Fruit fly (Drosophila melanogaster) whole organism, embryonic: Measurements from ENCODE around the gene Npc2f.

Source experiments
- Atf3 ChIP-seq: fragments of 200-800 bp; sonication (Bioruptor generic); optimal IDR thresholded peaks from 3 replicates; lab custom pipeline; 2016; ENCODE audit warnings: missing biosample characterization, missing genetic modification characterization
- Bdp1 ChIP-seq: fragments of 200-800 bp; sonication (Bioruptor generic); optimal IDR thresholded peaks from 3 replicates; lab custom pipeline; 2016; ENCODE audit warnings: missing biosample characterization, missing genetic modification characterization
- CG10431 ChIP-seq: fragments of 200-800 bp; sonication (Bioruptor generic); optimal IDR thresholded peaks from 3 replicates; lab custom pipeline; 2018; ENCODE audit warnings: missing biosample characterization, mild to moderate bottlenecking, missing genetic modification characterization
- CG11247 ChIP-seq: fragments of 200-800 bp; sonication (Bioruptor generic); IDR thresholded peaks from 2 replicates; pipeline ENCODE4 v1.3.6; 2022; ENCODE audit warnings: missing biosample characterization, missing genetic modification characterization
- CG11456 ChIP-seq: fragments of 200-800 bp; sonication (Bioruptor generic); IDR thresholded peaks from 3 replicates; pipeline ENCODE4 v1.3.6; 2022; ENCODE audit warnings: missing biosample characterization, missing genetic modification characterization
- CG12155 ChIP-seq: fragments of 200-800 bp; sonication (Bioruptor generic); optimal IDR thresholded peaks from 3 replicates; lab custom pipeline; 2016; ENCODE audit warnings: missing biosample characterization, missing genetic modification characterization
- CG12219 ChIP-seq: fragments of 200-800 bp; sonication (Bioruptor generic); optimal IDR thresholded peaks from 3 replicates; lab custom pipeline; 2018; ENCODE audit warnings: missing biosample characterization, mild to moderate bottlenecking, missing genetic modification characterization
- CG12299 ChIP-seq: fragments of 200-800 bp; sonication (Bioruptor generic); optimal IDR thresholded peaks from 2 replicates; lab custom pipeline; 2018; ENCODE audit warnings: missing biosample characterization, mild to moderate bottlenecking, missing genetic modification characterization
- CG13424 ChIP-seq: fragments of 200-800 bp; sonication (Bioruptor generic); optimal IDR thresholded peaks from 2 replicates; lab custom pipeline; 2019; ENCODE audit warnings: missing biosample characterization, mild to moderate bottlenecking, missing genetic modification characterization, moderate library complexity
- CG13624 ChIP-seq: fragments of 200-800 bp; sonication (Bioruptor generic); optimal IDR thresholded peaks from 2 replicates; lab custom pipeline; 2016; ENCODE audit warnings: missing biosample characterization, missing genetic modification characterization
- CG14014 ChIP-seq: fragments of 200-800 bp; sonication (Bioruptor generic); IDR thresholded peaks from 2 replicates; pipeline ENCODE4 v1.3.6; 2022; ENCODE audit warnings: missing biosample characterization, missing genetic modification characterization
- CG15514 ChIP-seq: fragments of 200-800 bp; sonication (Bioruptor generic); optimal IDR thresholded peaks from 3 replicates; lab custom pipeline; 2017; ENCODE audit warnings: missing biosample characterization, missing genetic modification characterization, mild to moderate bottlenecking, moderate library complexity, missing genetic modification reagents
- CG16863 ChIP-seq: fragments of 200-800 bp; sonication (Bioruptor generic); optimal IDR thresholded peaks from 3 replicates; lab custom pipeline; 2016; ENCODE audit warnings: missing biosample characterization, missing genetic modification characterization
- CG17612 ChIP-seq: fragments of 200-800 bp; sonication (Bioruptor generic); IDR thresholded peaks from 2 replicates; pipeline ENCODE4 v1.3.6; 2022; ENCODE audit warnings: missing biosample characterization, missing genetic modification characterization
- CG2120 ChIP-seq: fragments of 200-800 bp; sonication (Bioruptor generic); optimal IDR thresholded peaks from 3 replicates; lab custom pipeline; 2016; ENCODE audit warnings: missing biosample characterization, missing genetic modification characterization
- CG2712 ChIP-seq: fragments of 200-800 bp; optimal IDR thresholded peaks from 3 replicates; lab custom pipeline; 2019; ENCODE audit warnings: missing biosample characterization, mild to moderate bottlenecking, missing genetic modification characterization, moderate library complexity
- CG2875 ChIP-seq: fragments of 200-800 bp; sonication (Bioruptor generic); optimal IDR thresholded peaks from 2 replicates; lab custom pipeline; 2017; ENCODE audit warnings: missing biosample characterization, mild to moderate bottlenecking, missing genetic modification characterization, missing genetic modification reagents
- CG30431 ChIP-seq: fragments of 200-800 bp; sonication (Bioruptor generic); optimal IDR thresholded peaks from 2 replicates; lab custom pipeline; 2017; ENCODE audit warnings: missing biosample characterization, missing genetic modification characterization
- CG31224 ChIP-seq: fragments of 200-800 bp; sonication (Bioruptor generic); IDR thresholded peaks from 2 replicates; pipeline ENCODE4 v1.3.6; 2022; ENCODE audit warnings: missing biosample characterization, missing genetic modification characterization
- CG32767 ChIP-seq: fragments of 200-800 bp; sonication (Bioruptor generic); IDR thresholded peaks from 2 replicates; pipeline ENCODE4 v1.3.6; 2022; ENCODE audit warnings: missing biosample characterization, missing genetic modification characterization
- CG4404 ChIP-seq: fragments of 200-800 bp; sonication (Bioruptor generic); IDR thresholded peaks from 2 replicates; pipeline ENCODE4 v1.3.6; 2022; ENCODE audit warnings: missing biosample characterization, missing genetic modification characterization
- CG6791 ChIP-seq: fragments of 200-800 bp; sonication (Bioruptor generic); IDR thresholded peaks from 3 replicates; pipeline ENCODE4 v1.3.6; 2022; ENCODE audit warnings: missing biosample characterization, missing genetic modification characterization; ENCODE audit not compliant: partially characterized antibody
- CG7928 ChIP-seq: fragments of 200-800 bp; sonication (Bioruptor generic); optimal IDR thresholded peaks from 2 replicates; lab custom pipeline; 2017; ENCODE audit warnings: missing biosample characterization, mild to moderate bottlenecking, missing genetic modification characterization
- CG9876 ChIP-seq: fragments of 200-800 bp; sonication (Bioruptor generic); optimal IDR thresholded peaks from 2 replicates; lab custom pipeline; 2016; ENCODE audit warnings: missing biosample characterization, missing genetic modification characterization
- CG9932 ChIP-seq: fragments of 200-800 bp; sonication (Bioruptor generic); IDR thresholded peaks from 2 replicates; pipeline ENCODE4 v1.3.6; 2022; ENCODE audit warnings: missing biosample characterization, missing genetic modification characterization
- Doc3 ChIP-seq: fragments of 200-800 bp; sonication (Bioruptor generic); IDR thresholded peaks from 3 replicates; pipeline ENCODE4 v1.3.6; 2022; ENCODE audit warnings: missing biosample characterization, missing genetic modification characterization; ENCODE audit not compliant: partially characterized antibody
- Fer2 ChIP-seq: fragments of 200-800 bp; sonication (Bioruptor generic); optimal IDR thresholded peaks from 2 replicates; lab custom pipeline; 2018; ENCODE audit warnings: missing biosample characterization, mild to moderate bottlenecking, missing genetic modification characterization, moderate library complexity
- Gug ChIP-seq: fragments of 200-800 bp; sonication (Bioruptor generic); IDR thresholded peaks from 4 replicates; pipeline ENCODE4 v1.3.6; 2022; ENCODE audit warnings: missing biosample characterization, missing genetic modification characterization
- Kr ChIP-seq: fragments of 200-800 bp; sonication (Bioruptor generic); optimal IDR thresholded peaks from 2 replicates; lab custom pipeline; 2017; ENCODE audit warnings: missing biosample characterization, mild to moderate bottlenecking, missing genetic modification characterization
- Lhr ChIP-seq: fragments of 200-800 bp; sonication (Bioruptor generic); optimal IDR thresholded peaks from 3 replicates; lab custom pipeline; 2017; ENCODE audit warnings: mild to moderate bottlenecking, missing biosample characterization, missing genetic modification reagents, missing genetic modification characterization
- Lim3 ChIP-seq: fragments of 200-800 bp; sonication (Bioruptor generic); IDR thresholded peaks from 2 replicates; pipeline ENCODE4 v1.3.6; 2022; ENCODE audit warnings: missing biosample characterization, missing genetic modification characterization
- Med ChIP-seq: fragments of 200-800 bp; sonication (Bioruptor generic); peaks from one replicate; lab custom pipeline; 2016; ENCODE audit warnings: missing biosample characterization, missing genetic modification characterization, mild to moderate bottlenecking, inconsistent platforms, moderate library complexity
- Mes4 ChIP-seq: fragments of 200-800 bp; sonication (Bioruptor generic); optimal IDR thresholded peaks from 2 replicates; lab custom pipeline; 2016; ENCODE audit warnings: missing biosample characterization, missing genetic modification characterization
- PHDP ChIP-seq: fragments of 200-800 bp; sonication (Bioruptor generic); optimal IDR thresholded peaks from 3 replicates; lab custom pipeline; 2018; ENCODE audit warnings: missing biosample characterization, mild to moderate bottlenecking, missing genetic modification characterization, moderate library complexity
- Side ChIP-seq: fragments of 200-800 bp; sonication (Bioruptor generic); optimal IDR thresholded peaks from 2 replicates; lab custom pipeline; 2016; ENCODE audit warnings: missing biosample characterization, missing genetic modification characterization
- Six4 ChIP-seq: fragments of 200-800 bp; sonication (Bioruptor generic); optimal IDR thresholded peaks from 2 replicates; lab custom pipeline; 2016; ENCODE audit warnings: missing biosample characterization, missing genetic modification characterization
- Spps ChIP-seq: fragments of 200-800 bp; sonication (Bioruptor generic); optimal IDR thresholded peaks from 2 replicates; lab custom pipeline; 2018; ENCODE audit warnings: missing biosample characterization, mild to moderate bottlenecking, missing genetic modification characterization
- Xbp1 ChIP-seq: fragments of 200-800 bp; sonication (Bioruptor generic); optimal IDR thresholded peaks from 3 replicates; lab custom pipeline; 2016; ENCODE audit warnings: missing biosample characterization, mild to moderate bottlenecking, missing genetic modification characterization
- ato ChIP-seq: fragments of 200-800 bp; sonication (Bioruptor generic); IDR thresholded peaks from 2 replicates; pipeline ENCODE4 v1.3.6; 2022; ENCODE audit warnings: missing biosample characterization, missing genetic modification characterization; ENCODE audit not compliant: partially characterized antibody
- az2 ChIP-seq: fragments of 200-800 bp; sonication (Bioruptor generic); optimal IDR thresholded peaks from 3 replicates; lab custom pipeline; 2016; ENCODE audit warnings: missing biosample characterization, missing genetic modification characterization
- chm ChIP-seq: fragments of 200-800 bp; sonication (Bioruptor generic); IDR thresholded peaks from 2 replicates; pipeline ENCODE4 v1.3.6; 2022; ENCODE audit warnings: missing biosample characterization, missing genetic modification characterization
- dimm ChIP-seq: fragments of 200-800 bp; sonication (Bioruptor generic); IDR thresholded peaks from 2 replicates; pipeline ENCODE4 v1.3.6; 2022; ENCODE audit warnings: missing biosample characterization, missing genetic modification characterization
- dm ChIP-seq: fragments of 200-800 bp; sonication (Bioruptor generic); optimal IDR thresholded peaks from 3 replicates; lab custom pipeline; 2016; ENCODE audit warnings: missing biosample characterization, missing genetic modification characterization
- dysf ChIP-seq: fragments of 200-800 bp; sonication (Bioruptor generic); IDR thresholded peaks from 3 replicates; pipeline ENCODE4 v1.3.6; 2022; ENCODE audit warnings: missing biosample characterization, missing genetic modification characterization
- gsb-n ChIP-seq: fragments of 200-800 bp; sonication (Bioruptor generic); optimal IDR thresholded peaks from 3 replicates; lab custom pipeline; 2018; ENCODE audit warnings: missing biosample characterization, mild to moderate bottlenecking, missing genetic modification characterization
- otp ChIP-seq: fragments of 200-800 bp; sonication (Bioruptor generic); IDR thresholded peaks from 3 replicates; pipeline ENCODE4, ENCODE4 v1.3.6; 2022; ENCODE audit warnings: missing biosample characterization, missing genetic modification characterization
- run ChIP-seq: fragments of 200-800 bp; sonication (Bioruptor generic); optimal IDR thresholded peaks from 3 replicates; lab custom pipeline; 2018; ENCODE audit warnings: missing biosample characterization, mild to moderate bottlenecking, missing genetic modification characterization
- salm ChIP-seq: fragments of 200-800 bp; sonication (Bioruptor generic); optimal IDR thresholded peaks from 2 replicates; lab custom pipeline; 2018; ENCODE audit warnings: missing biosample characterization, mild to moderate bottlenecking, missing genetic modification characterization
- seq ChIP-seq: fragments of 200-800 bp; sonication (Bioruptor generic); IDR thresholded peaks from 2 replicates; pipeline ENCODE4 v1.3.6; 2022; ENCODE audit warnings: missing biosample characterization, missing genetic modification characterization
- vnd ChIP-seq: fragments of 200-800 bp; sonication (Bioruptor generic); IDR thresholded peaks from 3 replicates; pipeline ENCODE4 v1.3.6; 2022; ENCODE audit warnings: missing biosample characterization, missing genetic modification characterization; ENCODE audit not compliant: partially characterized antibody
- zfh2 ChIP-seq: fragments of 200-800 bp; sonication (Bioruptor generic); optimal IDR thresholded peaks from 2 replicates; lab custom pipeline; 2016; ENCODE audit warnings: missing biosample characterization, missing genetic modification characterization

The Npc2f gene

dm6 chr3R:24163556-24164022 is 25.9 kb downstream of the Npc2f start, which contains the start of gene Apc2 (continued):
- TF ChIP-seq CG31224 (GFP tag; lab: Robert Waterston, UW) (peak; percentile 32; the same call in 1 of the 2 replicates), az2 (GFP tag; lab: Kevin White, UChicago) (peak; percentile 72), CG13624 (GFP tag; lab: Kevin White, UChicago) (no peak), CG4404 (GFP tag; lab: Robert Waterston, UW) (peak; percentile 56), Spps (tag; lab: Kevin White, UChicago) (peak; percentile 23), zfh2 (peak; percentile 29), CG30431 (GFP tag; lab: Kevin White, UChicago) (no peak), CG11247 (GFP tag; lab: Robert Waterston, UW) (0 out of 2 replicates have a peak, but pooled peaks have one; percentile 21), dysf (GFP tag; lab: Robert Waterston, UW) (peak; percentile 64; the same call in 2 of the 3 replicates), Gug (GFP tag; lab: Robert Waterston, UW) (0 out of 4 replicates have a peak, but pooled peaks have one; percentile 12), CG16863 (GFP tag; lab: Kevin White, UChicago) (peak; percentile 11), CG2120 (GFP tag; lab: Kevin White, UChicago) (peak; percentile 66), CG9876 (GFP tag; lab: Kevin White, UChicago) (no peak), CG2875 (GFP tag; lab: Kevin White, UChicago) (no peak), CG10431 (GFP tag; lab: Kevin White, UChicago) (no peak), CG11456 (GFP tag; lab: Robert Waterston, UW) (no peak), run (tag; lab: Kevin White, UChicago) (no peak), otp (GFP tag; lab: Robert Waterston, UW) (no peak), Six4 (peak; percentile 18), CG12155 (GFP tag; lab: Kevin White, UChicago) (peak; percentile 32), dimm (GFP tag; lab: Robert Waterston, UW) (no peak), chm (GFP tag; lab: Robert Waterston, UW) (peak; percentile 21; the same call in 1 of the 2 replicates), salm (tag; lab: Kevin White, UChicago) (peak; percentile 27), Kr (GFP tag; lab: Kevin White, UChicago) (no peak), Xbp1 (GFP tag; lab: Kevin White, UChicago) (peak; percentile 69), seq (GFP tag; lab: Robert Waterston, UW) (no peak), PHDP (tag; lab: Kevin White, UChicago) (peak; percentile 53), CG15514 (GFP tag; lab: Kevin White, UChicago) (peak; percentile 69), CG14014 (peak; percentile 61), CG32767 (GFP tag; lab: Robert Waterston, UW) (0 out of 2 replicates have a peak, but pooled peaks have one; percentile 17), vnd (GFP tag; lab: Robert Waterston, UW) (peak; percentile 47; the same call in 1 of the 3 replicates), CG17612 (GFP tag; lab: Robert Waterston, UW) (0 out of 2 replicates have a peak, but pooled peaks have one; percentile 13), Atf3 (GFP tag; lab: Kevin White, UChicago) (no peak), Fer2 (tag; lab: Kevin White, UChicago) (peak; percentile 42), dm (GFP tag; lab: Kevin White, UChicago) (no peak), Bdp1 (GFP tag; lab: Kevin White, UChicago) (peak; percentile 14), CG12299 (tag; lab: Kevin White, UChicago) (peak; percentile 16), Med (peak; percentile 77), CG6791 (GFP tag; lab: Robert Waterston, UW) (no peak), Lhr (GFP tag; lab: Kevin White, UChicago) (peak; percentile 43), CG7928 (GFP tag; lab: Kevin White, UChicago) (no peak), gsb-n (tag; lab: Kevin White, UChicago) (peak; percentile 41), CG9932 (peak; percentile 75), Mes4 (no peak), Lim3 (GFP tag; lab: Robert Waterston, UW) (no peak), CG2712 (tag; lab: Kevin White, UChicago) (peak; percentile 73), ato (no peak), CG12219 (peak; percentile 5), CG13424 (tag; lab: Kevin White, UChicago) (peak; percentile 67), Doc3 (GFP tag; lab: Robert Waterston, UW) (peak; percentile 57), Side (GFP tag; lab: Kevin White, UChicago) (no peak)
